Worm (Caenorhabditis elegans): ENCODE measurements around the gene F54C8.7.
A peak's percentile ranks its signal among the peaks of the same experiment; 100 is the strongest.

Gene F54C8.7

ce11 chrIII:9489798-9490197 is 35.9 kb upstream of the F54C8.7 start:
- TF ChIP-seq ceh-6 (GFP tag; optimal IDR thresholded peaks at IDR 0.05), result no peak

ce11 chrIII:9488431-9488830 is 34.6 kb upstream of the F54C8.7 start, which contains the start of gene nlp-36:
nlp-36 (plus strand) TSS chrIII:9488731.
- TF ChIP-seq ceh-30 (tag; optimal IDR thresholded peaks at IDR 0.05) (no peak), pha-2 (tag; optimal IDR thresholded peaks at IDR 0.05) (no peak), ceh-9 (tag; optimal IDR thresholded peaks at IDR 0.05) (no peak), unc-86 (tag; optimal IDR thresholded peaks at IDR 0.05) (no peak), unc-3 (GFP tag; conservative IDR thresholded peaks at IDR 0.05) (no peak), unc-3 (tag; optimal IDR thresholded peaks at IDR 0.05) (no peak), ceh-22 (tag; optimal IDR thresholded peaks at IDR 0.05) (no peak), ceh-18 (tag; optimal IDR thresholded peaks at IDR 0.05) (no peak), ceh-2 (tag; optimal IDR thresholded peaks at IDR 0.05) (no peak), ceh-31 (tag; optimal IDR thresholded peaks at IDR 0.05) (no peak), nfya-1 (tag; optimal IDR thresholded peaks at IDR 0.05) (no peak), odd-2 (tag; optimal IDR thresholded peaks at IDR 0.05) (no peak), nhr-232 (tag; optimal IDR thresholded peaks at IDR 0.05) (no peak), ztf-16 (tag; optimal IDR thresholded peaks at IDR 0.05) (no peak), hlh-13 (GFP tag; optimal IDR thresholded peaks at IDR 0.05) (no peak), fkh-6 (tag; optimal IDR thresholded peaks at IDR 0.05) (no peak), ceh-34 (tag; optimal IDR thresholded peaks at IDR 0.05) (no peak), elt-2 (tag; optimal IDR thresholded peaks at IDR 0.05) (no peak), dve-1 (tag; optimal IDR thresholded peaks at IDR 0.05) (no peak), lin-11 (tag; optimal IDR thresholded peaks at IDR 0.05) (no peak)

ce11 chrIII:9488027-9488426 is 34.2 kb upstream of the F54C8.7 start:
- TF ChIP-seq elt-2 (tag; optimal IDR thresholded peaks at IDR 0.05), result no peak
- no peak for TF ChIP-seq fax-1 (tag; optimal IDR thresholded peaks at IDR 0.05)
- no peak for TF ChIP-seq elt-4 (tag; optimal IDR thresholded peaks at IDR 0.05)
- TF ChIP-seq ceh-9 (tag; optimal IDR thresholded peaks at IDR 0.05), result no peak
- no peak for TF ChIP-seq sox-4 (tag; optimal IDR thresholded peaks at IDR 0.05)
- no peak for TF ChIP-seq fkh-6 (tag; optimal IDR thresholded peaks at IDR 0.05)
- no peak for TF ChIP-seq unc-86 (tag; optimal IDR thresholded peaks at IDR 0.05)
- no peak for TF ChIP-seq nhr-232 (tag; optimal IDR thresholded peaks at IDR 0.05)
- TF ChIP-seq ceh-48 (tag; optimal IDR thresholded peaks at IDR 0.05), result no peak
- TF ChIP-seq npax-4 (tag; optimal IDR thresholded peaks at IDR 0.05), result no peak
- no peak for TF ChIP-seq sox-2 (GFP tag; IDR thresholded peaks at IDR 0.05)
- TF ChIP-seq fkh-10 (GFP tag; optimal IDR thresholded peaks at IDR 0.05), result no peak
- no peak for TF ChIP-seq pha-2 (tag; optimal IDR thresholded peaks at IDR 0.05)
- no peak for TF ChIP-seq ceh-30 (tag; optimal IDR thresholded peaks at IDR 0.05)
- no peak for TF ChIP-seq K09A11.1 (tag; optimal IDR thresholded peaks at IDR 0.05; ENCODE audit: insufficient read depth)
- no peak for TF ChIP-seq hlh-6 (tag; optimal IDR thresholded peaks at IDR 0.05)
- TF ChIP-seq mec-3 (tag; optimal IDR thresholded peaks at IDR 0.05; ENCODE audit: borderline replicate concordance), result no peak
- no peak for TF ChIP-seq ahr-1 (tag; optimal IDR thresholded peaks at IDR 0.05)
- no peak for TF ChIP-seq K02D7.2 (tag; optimal IDR thresholded peaks at IDR 0.05)
- no peak for TF ChIP-seq ceh-24 (tag; optimal IDR thresholded peaks at IDR 0.05)

ce11 chrIII:9487454-9487853 is 33.6 kb upstream of the F54C8.7 start:
- no peak for TF ChIP-seq che-1 (tag; optimal IDR thresholded peaks at IDR 0.05)
- no peak for TF ChIP-seq ttx-3 (tag; optimal IDR thresholded peaks at IDR 0.05)
- peak; percentile 6 for TF ChIP-seq elt-2 (tag; optimal IDR thresholded peaks at IDR 0.05)
- no peak for TF ChIP-seq hlh-30 (tag; optimal IDR thresholded peaks at IDR 0.05; ENCODE audit: insufficient read depth)
- no peak for TF ChIP-seq elt-4 (tag; optimal IDR thresholded peaks at IDR 0.05)
- TF ChIP-seq sox-2 (GFP tag; IDR thresholded peaks at IDR 0.05), result no peak
